Worm (Caenorhabditis elegans) whole organism, L4 larva: ENCODE results near the gene poml-1.

Experiments
- D1046.2 ChIP-seq: fragments of 200-800 bp; sonication (Bioruptor generic); IDR thresholded peaks from 2 replicates; pipeline ENCODE4 v1.3.6; 2022; ENCODE audit warnings: missing genetic modification characterization, missing compliant biosample characterization
- F10B5.3 ChIP-seq: sonication (generic microtip); optimal IDR thresholded peaks from 2 replicates; lab custom pipeline; 2016; ENCODE audit warnings: mild to moderate bottlenecking, missing genetic modification characterization, missing compliant biosample characterization
- F49E8.2 ChIP-seq: sonication (generic microtip); optimal IDR thresholded peaks from 2 replicates; lab custom pipeline; 2016; ENCODE audit warnings: missing compliant biosample characterization, mild to moderate bottlenecking, missing genetic modification characterization, borderline replicate concordance
- Y75B8A.6 ChIP-seq: fragments of 200-800 bp; sonication (Bioruptor generic); IDR thresholded peaks from 2 replicates; pipeline ENCODE4 v1.3.6; 2022; ENCODE audit warnings: missing genetic modification reagents, missing genetic modification characterization, missing compliant biosample characterization
- ZK546.5 ChIP-seq, 2 experiments: sonication (generic microtip); optimal IDR thresholded peaks; 2 replicates each; lab custom pipeline; 2017; ENCODE audit warnings: missing biosample characterization in 2 of 2, missing genetic modification characterization in 2 of 2
- aha-1 ChIP-seq: fragments of 150-350 bp; peaks from one replicate; lab custom pipeline; 2014; ENCODE audit warnings: missing biosample characterization, missing genetic modification characterization
- ama-1 ChIP-seq: fragments of 150-350 bp; optimal IDR thresholded peaks from 2 replicates; lab custom pipeline; 2014; ENCODE audit warnings: inconsistent platforms, mixed read lengths
- arid-1 ChIP-seq: fragments of 200-800 bp; sonication (Bioruptor generic); conservative IDR thresholded peaks from 2 replicates; pipeline ENCODE4 v1.3.6; 2022; ENCODE audit warnings: missing genetic modification reagents, missing genetic modification characterization, missing compliant biosample characterization
- ceh-28 ChIP-seq: fragments of 150-350 bp; optimal IDR thresholded peaks from 2 replicates; lab custom pipeline; 2014; ENCODE audit warnings: missing biosample characterization, missing genetic modification reagents, missing genetic modification characterization
- ceh-44 ChIP-seq: fragments of 200-800 bp; sonication (Bioruptor generic); IDR thresholded peaks from 2 replicates; pipeline ENCODE4 v1.3.6; 2022; ENCODE audit warnings: missing genetic modification reagents, missing genetic modification characterization, missing compliant biosample characterization
- ctbp-1 ChIP-seq: fragments of 200-800 bp; sonication (Bioruptor generic); IDR thresholded peaks from 2 replicates; pipeline ENCODE4 v1.3.6; 2022; ENCODE audit warnings: missing genetic modification reagents, missing genetic modification characterization, missing compliant biosample characterization
- daf-16 ChIP-seq, 3 experiments: sonication (generic microtip); optimal IDR thresholded peaks; 2 replicates each; lab custom pipeline; 2016 to 2017; ENCODE audit warnings: missing genetic modification characterization in 3 of 3, missing genetic modification reagents in 3 of 3, mild to moderate bottlenecking in 2 of 3, missing compliant biosample characterization in 2 of 3, missing biosample characterization in 1 of 3, moderate library complexity in 1 of 3
- daf-19 ChIP-seq: fragments of 200-800 bp; sonication (Bioruptor generic); conservative IDR thresholded peaks from 2 replicates; pipeline ENCODE4 v1.3.6; 2022; ENCODE audit warnings: missing genetic modification characterization, missing compliant biosample characterization
- dmd-6 ChIP-seq: fragments of 200-800 bp; sonication (Bioruptor generic); IDR thresholded peaks from 2 replicates; pipeline ENCODE4 v1.3.6; 2022; ENCODE audit warnings: missing genetic modification reagents, missing genetic modification characterization, missing compliant biosample characterization
- dmd-8 ChIP-seq: fragments of 200-800 bp; sonication (Bioruptor generic); IDR thresholded peaks from 2 replicates; pipeline ENCODE4 v1.3.6; 2022; ENCODE audit warnings: missing genetic modification characterization, missing compliant biosample characterization
- dpl-1 ChIP-seq: fragments of 150-350 bp; optimal IDR thresholded peaks from 2 replicates; lab custom pipeline; 2014; ENCODE audit warnings: missing biosample characterization, missing genetic modification reagents, missing genetic modification characterization
- duxl-1 ChIP-seq: sonication (generic microtip); optimal IDR thresholded peaks from 2 replicates; lab custom pipeline; 2016; ENCODE audit warnings: mild to moderate bottlenecking, missing genetic modification characterization, moderate library complexity, missing compliant biosample characterization; ENCODE audit not compliant: poor library complexity
- dve-1 ChIP-seq: sonication (generic microtip); optimal IDR thresholded peaks from 2 replicates; lab custom pipeline; 2017; ENCODE audit warnings: antibody characterized with exemption, mild to moderate bottlenecking, missing genetic modification characterization, missing compliant biosample characterization; ENCODE audit not compliant: insufficient read depth
- fkh-10 ChIP-seq: fragments of 150-350 bp; optimal IDR thresholded peaks from 2 replicates; lab custom pipeline; 2014; ENCODE audit warnings: missing biosample characterization, missing genetic modification reagents, missing genetic modification characterization
- hlh-11 ChIP-seq: fragments of 200-800 bp; sonication (Bioruptor generic); optimal IDR thresholded peaks from 2 replicates; lab custom pipeline; 2018; ENCODE audit warnings: mild to moderate bottlenecking, missing genetic modification characterization, missing compliant biosample characterization
- hlh-30 ChIP-seq: sonication (generic microtip); optimal IDR thresholded peaks from 2 replicates; lab custom pipeline; 2017; ENCODE audit warnings: antibody characterized with exemption, mild to moderate bottlenecking, missing genetic modification characterization, missing compliant biosample characterization; ENCODE audit not compliant: insufficient read depth
- hmg-1.1 ChIP-seq: fragments of 200-800 bp; sonication (Bioruptor generic); IDR thresholded peaks from 2 replicates; pipeline ENCODE4 v1.3.6; 2022; ENCODE audit warnings: missing genetic modification reagents, missing genetic modification characterization, missing compliant biosample characterization
- lin-13 ChIP-seq: fragments of 150-350 bp; optimal IDR thresholded peaks from 2 replicates; lab custom pipeline; 2014; ENCODE audit warnings: missing biosample characterization, missing genetic modification reagents, missing genetic modification characterization
- lin-15B ChIP-seq: fragments of 150-350 bp; sonication (generic microtip); optimal IDR thresholded peaks from 3 replicates; lab custom pipeline; 2014; ENCODE audit warnings: missing biosample characterization, missing genetic modification characterization
- lin-38 ChIP-seq: fragments of 200-800 bp; sonication (Bioruptor generic); IDR thresholded peaks from 2 replicates; pipeline ENCODE4 v1.3.6; 2022; ENCODE audit warnings: missing genetic modification reagents, missing genetic modification characterization, missing compliant biosample characterization
- madf-5 ChIP-seq, 2 experiments: fragments of 200-800 bp; sonication (Bioruptor generic); IDR thresholded peaks; 2 replicates each; pipeline ENCODE4 v1.3.6; 2022; ENCODE audit warnings: missing compliant biosample characterization in 2 of 2, missing genetic modification characterization in 2 of 2
- mep-1 ChIP-seq: fragments of 150-350 bp; sonication (generic microtip); optimal IDR thresholded peaks from 3 replicates; lab custom pipeline; 2014; ENCODE audit warnings: missing biosample characterization, missing genetic modification characterization
- mxl-3 ChIP-seq: fragments of 200-800 bp; sonication (Bioruptor generic); optimal IDR thresholded peaks from 2 replicates; lab custom pipeline; 2018; ENCODE audit warnings: mild to moderate bottlenecking, missing genetic modification characterization, missing compliant biosample characterization
- nhr-11 ChIP-seq: fragments of 150-350 bp; optimal IDR thresholded peaks from 2 replicates; lab custom pipeline; 2014; ENCODE audit warnings: missing biosample characterization, missing genetic modification characterization
- nhr-28 ChIP-seq: fragments of 150-350 bp; optimal IDR thresholded peaks from 2 replicates; lab custom pipeline; 2014; ENCODE audit warnings: missing biosample characterization, missing genetic modification characterization
- nhr-48 ChIP-seq: sonication (generic microtip); optimal IDR thresholded peaks from 2 replicates; lab custom pipeline; 2016; ENCODE audit warnings: mild to moderate bottlenecking, missing genetic modification characterization, missing compliant biosample characterization
- nhr-6 ChIP-seq: fragments of 150-350 bp; optimal IDR thresholded peaks from 2 replicates; lab custom pipeline; 2014; ENCODE audit warnings: missing biosample characterization, missing genetic modification characterization
- nhr-77 ChIP-seq: fragments of 150-350 bp; optimal IDR thresholded peaks from 2 replicates; lab custom pipeline; 2014; ENCODE audit warnings: missing biosample characterization, missing genetic modification characterization
- pha-4 ChIP-seq, 2 experiments: fragments of 150-350 bp in 1 of 2; fragments of 200-800 bp in 1 of 2; sonication (Bioruptor generic) in 1 of 2; IDR thresholded peaks in 1 of 2; optimal IDR thresholded peaks in 1 of 2; 2 replicates each; pipeline versions ENCODE4 v1.3.6 to Lab custom; 2014 to 2022; ENCODE audit warnings: missing genetic modification characterization in 2 of 2, missing genetic modification reagents in 2 of 2, missing biosample characterization in 1 of 2, missing compliant biosample characterization in 1 of 2
- rbr-2 ChIP-seq: sonication (generic microtip); optimal IDR thresholded peaks from 2 replicates; lab custom pipeline; 2016; ENCODE audit warnings: missing genotype, missing genetic modification characterization, missing compliant biosample characterization
- snpc-1.2 ChIP-seq: fragments of 200-800 bp; sonication (Bioruptor generic); IDR thresholded peaks from 2 replicates; pipeline ENCODE4 v1.3.6; 2022; ENCODE audit warnings: missing genetic modification reagents, missing genetic modification characterization, missing compliant biosample characterization
- unc-39 ChIP-seq: sonication (generic microtip); optimal IDR thresholded peaks from 2 replicates; lab custom pipeline; 2017; ENCODE audit warnings: missing biosample characterization, missing genetic modification characterization
- zip-11 ChIP-seq: fragments of 200-800 bp; sonication (Bioruptor generic); IDR thresholded peaks from 2 replicates; pipeline ENCODE4 v1.3.6; 2022; ENCODE audit warnings: missing genetic modification characterization, missing compliant biosample characterization
- ztf-11 ChIP-seq: fragments of 150-350 bp; optimal IDR thresholded peaks from 2 replicates; lab custom pipeline; 2014; ENCODE audit warnings: missing biosample characterization, missing genetic modification characterization
- ztf-7 ChIP-seq: fragments of 150-350 bp; optimal IDR thresholded peaks from 2 replicates; lab custom pipeline; 2014; ENCODE audit warnings: missing biosample characterization, missing genetic modification characterization

Gene poml-1

ce11 chrX:13729724-13730123, 7.0 kb upstream of the poml-1 start (continued):
- TF ChIP-seq duxl-1 (tag; lab: Kevin White, UChicago): no peak
- no peak for TF ChIP-seq ZK546.5 (tag; optimal IDR thresholded peaks at IDR 0.05; lab: Kevin White, UChicago)
- no peak for TF ChIP-seq lin-15B (tag; lab: Kevin White, UChicago)
- no peak for TF ChIP-seq F49E8.2 (tag; lab: Kevin White, UChicago)
- TF ChIP-seq dmd-8 (GFP tag; lab: Robert Waterston, UW): peak; percentile 67; the same call in 1 of the 2 replicates
- TF ChIP-seq daf-19 (GFP tag; lab: Robert Waterston, UW): no peak
- TF ChIP-seq D1046.2 (GFP tag; lab: Robert Waterston, UW): peak; percentile 15; the same call in 1 of the 2 replicates
- no peak for TF ChIP-seq Y75B8A.6

- TF ChIP-seq aha-1 (tag; lab: Kevin White, UChicago) (peak; percentile 90), ama-1 (lab: Kevin White, UChicago) (no peak), arid-1 (no peak)
Measured at ce11 chrX:13728991-13729390, 6.3 kb upstream of the poml-1 start.

ce11 chrX:13726874-13727343, 4.2 kb upstream of the poml-1 start, which contains the start of gene pix-1:
Gene pix-1, plus strand, starts transcription at chrX:13727293.
- no peak for TF ChIP-seq madf-5 (GFP tag; IDR thresholded peaks at IDR 0.05; lab: Robert Waterston, UW)
- TF ChIP-seq F10B5.3 (tag; lab: Kevin White, UChicago): peak; percentile 47
- no peak for TF ChIP-seq ztf-11 (tag; lab: Kevin White, UChicago)
- TF ChIP-seq zip-11 (GFP tag; lab: Robert Waterston, UW): no peak
- TF ChIP-seq aha-1 (tag; lab: Kevin White, UChicago): peak; percentile 95
- peak; percentile 6 for TF ChIP-seq nhr-48 (tag; lab: Kevin White, UChicago)
- TF ChIP-seq ceh-44 (GFP tag; lab: Robert Waterston, UW): no peak
- peak; percentile 49 for TF ChIP-seq nhr-11
- TF ChIP-seq nhr-6 (tag; lab: Kevin White, UChicago): peak; percentile 6
- no peak for TF ChIP-seq F49E8.2 (tag; lab: Kevin White, UChicago)
- TF ChIP-seq fkh-10 (GFP tag; lab: Kevin White, UChicago): peak; percentile 11
- TF ChIP-seq lin-38 (GFP tag; lab: Robert Waterston, UW): peak; percentile 96
- TF ChIP-seq mep-1 (tag; lab: Kevin White, UChicago): peak; percentile 86
- TF ChIP-seq nhr-28 (tag; lab: Kevin White, UChicago): peak; percentile 31
- TF ChIP-seq dve-1: peak; percentile 68
- TF ChIP-seq dmd-6 (GFP tag; lab: Robert Waterston, UW): peak; percentile 25; the same call in 1 of the 2 replicates
- TF ChIP-seq mxl-3 (GFP tag; lab: Kevin White, UChicago): peak; percentile 59
- peak; percentile 53 for TF ChIP-seq hlh-30 (tag; lab: Kevin White, UChicago)
- peak; percentile 81 for TF ChIP-seq hlh-11
- TF ChIP-seq snpc-1.2 (GFP tag; lab: Robert Waterston, UW): no peak
- TF ChIP-seq pha-4 (GFP tag; IDR thresholded peaks at IDR 0.05; lab: Robert Waterston, UW): no peak
- peak; percentile 40 for TF ChIP-seq pha-4 (tag; optimal IDR thresholded peaks at IDR 0.05; lab: Kevin White, UChicago)
- TF ChIP-seq unc-39 (tag; lab: Kevin White, UChicago): no peak
- no peak for TF ChIP-seq D1046.2 (GFP tag; lab: Robert Waterston, UW)
- TF ChIP-seq lin-13 (GFP tag; lab: Kevin White, UChicago): peak; percentile 3
- TF ChIP-seq daf-19 (GFP tag; lab: Robert Waterston, UW): no peak
- no peak for TF ChIP-seq ctbp-1 (GFP tag; lab: Robert Waterston, UW)
- TF ChIP-seq ztf-7: peak; percentile 15
- peak in 1 of 2 experiments; percentile 79 for TF ChIP-seq daf-16 (GFP tag; optimal IDR thresholded peaks at IDR 0.05; lab: Kevin White, UChicago)
- peak; percentile 71 for TF ChIP-seq daf-16 (tag; optimal IDR thresholded peaks at IDR 0.05; lab: Kevin White, UChicago)
- TF ChIP-seq ceh-28 (tag; lab: Kevin White, UChicago): peak; percentile 17
- TF ChIP-seq rbr-2 (tag; lab: Kevin White, UChicago): peak; percentile 66
- TF ChIP-seq hmg-1.1 (GFP tag; lab: Robert Waterston, UW): peak; percentile 57; the same call in 1 of the 2 replicates
- peak; percentile 49 for TF ChIP-seq nhr-77 (tag; lab: Kevin White, UChicago)
- peak; percentile 31 for TF ChIP-seq dpl-1 (GFP tag; lab: Kevin White, UChicago)
- TF ChIP-seq, all 104 proteins: peak for 23
